Worm (Caenorhabditis elegans) whole organism, L1 larva: ENCODE measurements around the gene ZK632.2.
A peak's percentile ranks its signal among the peaks of the same experiment; 100 is the strongest.

Experiments
- C16A3.4 ChIP-seq: fragments of 150-350 bp; optimal IDR thresholded peaks from 2 replicates; lab custom pipeline; 2014; ENCODE audit warnings: missing biosample characterization, missing genetic modification characterization
- F16B12.6 ChIP-seq: fragments of 150-350 bp; optimal IDR thresholded peaks from 2 replicates; lab custom pipeline; 2014; ENCODE audit warnings: missing biosample characterization, missing genetic modification characterization
- Y116A8C.19 ChIP-seq: sonication (generic microtip); optimal IDR thresholded peaks from 2 replicates; lab custom pipeline; 2016; ENCODE audit warnings: missing compliant biosample characterization, missing genetic modification characterization, borderline replicate concordance
- aly-2 ChIP-seq: fragments of 150-350 bp; optimal IDR thresholded peaks from 2 replicates; lab custom pipeline; 2014; ENCODE audit warnings: missing biosample characterization, missing genetic modification characterization
- blmp-1 ChIP-seq: fragments of 150-350 bp; optimal IDR thresholded peaks from 2 replicates; lab custom pipeline; 2014; ENCODE audit warnings: missing biosample characterization, missing genetic modification characterization
- ceh-63 ChIP-seq: fragments of 200-800 bp; sonication (Bioruptor generic); optimal IDR thresholded peaks from 2 replicates; lab custom pipeline; 2018; ENCODE audit warnings: mild to moderate bottlenecking, missing genetic modification characterization, missing compliant biosample characterization
- ceh-8 ChIP-seq: fragments of 200-800 bp; sonication (Bioruptor generic); optimal IDR thresholded peaks from 2 replicates; lab custom pipeline; 2018; ENCODE audit warnings: mild to moderate bottlenecking, missing genetic modification characterization, moderate library complexity, missing compliant biosample characterization
- ceh-88 ChIP-seq: fragments of 200-800 bp; sonication (Bioruptor generic); IDR thresholded peaks from 2 replicates; pipeline ENCODE4 v1.3.6; 2022; ENCODE audit warnings: missing genetic modification characterization, missing compliant biosample characterization
- ceh-90 ChIP-seq: sonication (generic microtip); optimal IDR thresholded peaks from 2 replicates; lab custom pipeline; 2016; ENCODE audit warnings: missing genetic modification characterization, missing compliant biosample characterization
- ces-1 ChIP-seq: fragments of 150-350 bp; optimal IDR thresholded peaks from 2 replicates; lab custom pipeline; 2014; ENCODE audit warnings: missing biosample characterization, missing genetic modification reagents, missing genetic modification characterization
- efl-1 ChIP-seq, 4 experiments: fragments of 150-350 bp; optimal IDR thresholded peaks in 3 of 4; peaks in 1 of 4; 1 replicate in 1 of 4; 2 replicates in 3 of 4; lab custom pipeline; 2014; ENCODE audit warnings: missing biosample characterization in 2 of 4, missing genetic modification characterization in 2 of 4, missing genetic modification reagents in 2 of 4
- efl-3 ChIP-seq: fragments of 200-800 bp; sonication (Bioruptor generic); optimal IDR thresholded peaks from 2 replicates; lab custom pipeline; 2018; ENCODE audit warnings: mild to moderate bottlenecking, missing genetic modification characterization, missing compliant biosample characterization
- egl-13 ChIP-seq: sonication (generic microtip); optimal IDR thresholded peaks from 2 replicates; lab custom pipeline; 2016; ENCODE audit warnings: missing genotype, missing genetic modification reagents, missing genetic modification characterization, missing compliant biosample characterization
- egl-27 ChIP-seq, 2 experiments: fragments of 150-350 bp in 1 of 2; sonication (generic microtip); optimal IDR thresholded peaks; 3 replicates each; lab custom pipeline; 2017 to 2018; ENCODE audit warnings: missing biosample characterization in 2 of 2, missing genetic modification characterization in 2 of 2, missing genetic modification reagents in 2 of 2
- elt-2 ChIP-seq: sonication (generic microtip); optimal IDR thresholded peaks from 2 replicates; lab custom pipeline; 2016; ENCODE audit warnings: missing genetic modification characterization, mild to moderate bottlenecking, inconsistent platforms, missing compliant biosample characterization, missing genetic modification reagents
- elt-3 ChIP-seq, 6 experiments: fragments of 150-350 bp in 1 of 6; sonication (generic microtip); optimal IDR thresholded peaks; 2 replicates each; lab custom pipeline; 2017 to 2018; ENCODE audit warnings: missing biosample characterization in 6 of 6, missing genetic modification characterization in 6 of 6, inconsistent platforms in 1 of 6
- fkh-10 ChIP-seq: sonication (generic microtip); optimal IDR thresholded peaks from 2 replicates; lab custom pipeline; 2017; ENCODE audit warnings: missing biosample characterization, missing genetic modification reagents, missing genetic modification characterization
- fkh-4 ChIP-seq: sonication (generic microtip); optimal IDR thresholded peaks from 2 replicates; lab custom pipeline; 2016; ENCODE audit warnings: missing compliant biosample characterization, missing genetic modification characterization, borderline replicate concordance
- fkh-8 ChIP-seq: sonication (generic microtip); optimal IDR thresholded peaks from 2 replicates; lab custom pipeline; 2016; ENCODE audit warnings: mild to moderate bottlenecking, missing genetic modification characterization, missing compliant biosample characterization
- hpl-2 ChIP-seq: fragments of 150-350 bp; optimal IDR thresholded peaks from 2 replicates; lab custom pipeline; 2014; ENCODE audit warnings: missing biosample characterization, missing genetic modification reagents, missing genetic modification characterization
- irx-1 ChIP-seq: sonication (generic microtip); optimal IDR thresholded peaks from 2 replicates; lab custom pipeline; 2016; ENCODE audit warnings: missing genetic modification characterization, missing compliant biosample characterization
- jun-1 ChIP-seq: fragments of 150-350 bp; optimal IDR thresholded peaks from 2 replicates; lab custom pipeline; 2014; ENCODE audit warnings: missing biosample characterization, missing genetic modification reagents, missing genetic modification characterization
- lin-13 ChIP-seq: fragments of 150-350 bp; optimal IDR thresholded peaks from 2 replicates; lab custom pipeline; 2014; ENCODE audit warnings: missing biosample characterization, missing genetic modification reagents, missing genetic modification characterization
- lin-14 ChIP-seq: fragments of 200-800 bp; sonication (Bioruptor generic); optimal IDR thresholded peaks from 2 replicates; lab custom pipeline; 2018; ENCODE audit warnings: mild to moderate bottlenecking, missing genetic modification characterization, moderate library complexity, missing compliant biosample characterization
- lir-3 ChIP-seq: sonication (generic microtip); optimal IDR thresholded peaks from 2 replicates; lab custom pipeline; 2016; ENCODE audit warnings: mild to moderate bottlenecking, missing genetic modification characterization, moderate library complexity, missing compliant biosample characterization; ENCODE audit not compliant: poor library complexity
- mdl-1 ChIP-seq, 2 experiments: fragments of 150-350 bp; optimal IDR thresholded peaks; 2 replicates each; lab custom pipeline; 2014 to 2017; ENCODE audit warnings: missing biosample characterization in 2 of 2, missing genetic modification characterization in 2 of 2, inconsistent platforms in 1 of 2
- mef-2 ChIP-seq: fragments of 150-350 bp; optimal IDR thresholded peaks from 2 replicates; lab custom pipeline; 2014; ENCODE audit warnings: missing biosample characterization, missing genetic modification characterization
- mep-1 ChIP-seq: fragments of 150-350 bp; optimal IDR thresholded peaks from 2 replicates; lab custom pipeline; 2014; ENCODE audit warnings: missing biosample characterization, missing genetic modification characterization
- nhr-11 ChIP-seq: fragments of 150-350 bp; optimal IDR thresholded peaks from 2 replicates; lab custom pipeline; 2014; ENCODE audit warnings: missing biosample characterization, missing genetic modification characterization
- nhr-12 ChIP-seq: sonication (generic microtip); optimal IDR thresholded peaks from 2 replicates; lab custom pipeline; 2017; ENCODE audit warnings: missing biosample characterization, missing genetic modification characterization
- nhr-20 ChIP-seq: sonication (generic microtip); optimal IDR thresholded peaks from 2 replicates; lab custom pipeline; 2016; ENCODE audit warnings: mild to moderate bottlenecking, missing genetic modification characterization, missing compliant biosample characterization
- nhr-28 ChIP-seq: fragments of 150-350 bp; optimal IDR thresholded peaks from 2 replicates; lab custom pipeline; 2014; ENCODE audit warnings: missing biosample characterization, missing genetic modification characterization
- nhr-76 ChIP-seq: sonication (generic microtip); optimal IDR thresholded peaks from 2 replicates; lab custom pipeline; 2017; ENCODE audit warnings: missing biosample characterization, missing genetic modification characterization
- nhr-77 ChIP-seq: fragments of 150-350 bp; optimal IDR thresholded peaks from 2 replicates; lab custom pipeline; 2014; ENCODE audit warnings: missing biosample characterization, missing genetic modification characterization
- nhr-84 ChIP-seq: sonication (generic microtip); optimal IDR thresholded peaks from 2 replicates; lab custom pipeline; 2017; ENCODE audit warnings: missing biosample characterization, missing genetic modification characterization
- nhr-90 ChIP-seq: sonication (generic microtip); optimal IDR thresholded peaks from 2 replicates; lab custom pipeline; 2016; ENCODE audit warnings: mild to moderate bottlenecking, missing genetic modification characterization, missing compliant biosample characterization; ENCODE audit not compliant: poor library complexity
- pag-3 ChIP-seq: sonication (generic microtip); optimal IDR thresholded peaks from 2 replicates; lab custom pipeline; 2017; ENCODE audit warnings: missing genetic modification characterization, mild to moderate bottlenecking, missing compliant biosample characterization, antibody characterized with exemption, borderline replicate concordance; ENCODE audit not compliant: insufficient read depth
- pax-3 ChIP-seq: fragments of 200-800 bp; sonication (Bioruptor generic); optimal IDR thresholded peaks from 2 replicates; lab custom pipeline; 2018; ENCODE audit warnings: mild to moderate bottlenecking, missing genetic modification characterization, moderate library complexity, missing compliant biosample characterization
- skn-1 ChIP-seq: fragments of 150-350 bp; optimal IDR thresholded peaks from 2 replicates; lab custom pipeline; 2014; ENCODE audit warnings: missing biosample characterization, missing genetic modification characterization
- snu-23 ChIP-seq: sonication (generic microtip); optimal IDR thresholded peaks from 2 replicates; lab custom pipeline; 2016; ENCODE audit warnings: missing genetic modification characterization, missing compliant biosample characterization
- sox-4 ChIP-seq: sonication (generic microtip); optimal IDR thresholded peaks from 2 replicates; lab custom pipeline; 2016; ENCODE audit warnings: missing genetic modification characterization, missing compliant biosample characterization
- sptf-1 ChIP-seq: fragments of 150-350 bp; optimal IDR thresholded peaks from 2 replicates; lab custom pipeline; 2014; ENCODE audit warnings: missing biosample characterization, missing genetic modification characterization
- unc-86 ChIP-seq: sonication (generic microtip); optimal IDR thresholded peaks from 2 replicates; lab custom pipeline; 2016; ENCODE audit warnings: missing genetic modification characterization, missing compliant biosample characterization
- unc-98 ChIP-seq: fragments of 200-800 bp; sonication (Bioruptor generic); IDR thresholded peaks from 2 replicates; pipeline ENCODE4 v1.3.6; 2022; ENCODE audit warnings: missing genetic modification characterization, missing compliant biosample characterization
- xbp-1 ChIP-seq: sonication (generic microtip); optimal IDR thresholded peaks from 2 replicates; lab custom pipeline; 2016; ENCODE audit warnings: missing genetic modification characterization, missing compliant biosample characterization
- zag-1 ChIP-seq: fragments of 150-350 bp; optimal IDR thresholded peaks from 2 replicates; lab custom pipeline; 2014; ENCODE audit warnings: missing biosample characterization, missing genetic modification characterization
- zip-4 ChIP-seq: fragments of 200-800 bp; sonication (Bioruptor generic); optimal IDR thresholded peaks from 2 replicates; lab custom pipeline; 2018; ENCODE audit warnings: mild to moderate bottlenecking, missing genetic modification characterization, moderate library complexity, missing compliant biosample characterization
- ztf-11 ChIP-seq, 2 experiments: sonication (generic microtip); optimal IDR thresholded peaks; 2 replicates each; lab custom pipeline; 2016 to 2017; ENCODE audit warnings: missing genetic modification characterization in 2 of 2, missing biosample characterization in 1 of 2, missing compliant biosample characterization in 1 of 2
- ztf-4 ChIP-seq: fragments of 150-350 bp; optimal IDR thresholded peaks from 2 replicates; lab custom pipeline; 2014; ENCODE audit warnings: missing biosample characterization, missing genetic modification characterization

ZK632.2 gene

DNA sequence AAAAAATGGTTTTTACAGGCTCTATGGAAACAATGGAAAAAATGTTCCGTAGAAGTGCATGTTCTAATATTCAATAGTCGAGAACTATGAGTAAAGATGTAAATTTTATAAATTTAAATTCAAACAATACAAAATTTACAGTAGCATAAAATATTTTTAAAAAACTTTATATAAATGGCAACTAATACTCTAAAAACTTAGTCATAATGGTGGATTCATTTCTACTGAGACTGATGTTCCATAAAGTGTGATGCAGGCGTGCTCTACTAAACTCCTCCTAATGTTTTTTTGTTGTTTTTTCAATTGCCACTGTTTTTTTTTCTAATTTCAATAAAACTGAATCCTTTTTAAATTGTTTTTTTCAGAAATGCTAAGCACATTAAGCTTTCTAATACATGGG, 9.3 kb downstream of the ZK632.2 start, which contains the start of gene gtap-2 (continued):
- TF ChIP-seq snu-23 (peak; percentile 9), ces-1 (no peak), fkh-10 (GFP tag; lab: Kevin White, UChicago) (no peak), nhr-11 (tag; lab: Kevin White, UChicago) (no peak), mef-2 (tag; lab: Kevin White, UChicago) (no peak), elt-3 (tag; optimal IDR thresholded peaks at IDR 0.05; lab: Kevin White, UChicago) (no peak), nhr-76 (no peak), ceh-63 (GFP tag; lab: Kevin White, UChicago) (no peak), nhr-20 (tag; lab: Kevin White, UChicago) (peak; percentile 12), unc-98 (GFP tag; lab: Robert Waterston, UW) (peak; percentile 38; the same call in 1 of the 2 replicates), elt-2 (tag; lab: Kevin White, UChicago) (no peak), sptf-1 (tag; lab: Kevin White, UChicago) (no peak), lin-14 (GFP tag; lab: Kevin White, UChicago) (peak; percentile 21), irx-1 (tag; lab: Kevin White, UChicago) (no peak), nhr-28 (tag; lab: Kevin White, UChicago) (no peak), pax-3 (tag; lab: Kevin White, UChicago) (peak; percentile 61), mdl-1 (tag; optimal IDR thresholded peaks at IDR 0.05; lab: Kevin White, UChicago) (no peak), efl-3 (no peak), skn-1 (peak; percentile 33), egl-27 (tag; optimal IDR thresholded peaks at IDR 0.05; lab: Kevin White, UChicago) (no peak), zag-1 (no peak), nhr-12 (tag; lab: Kevin White, UChicago) (no peak), F16B12.6 (tag; lab: Kevin White, UChicago) (no peak), lin-13 (GFP tag; lab: Kevin White, UChicago) (no peak), ceh-8 (GFP tag; lab: Kevin White, UChicago) (no peak), lir-3 (peak; percentile 25), fkh-8 (peak; percentile 47), hpl-2 (GFP tag; lab: Kevin White, UChicago) (no peak), nhr-84 (tag; lab: Kevin White, UChicago) (no peak), nhr-77 (no peak), aly-2 (no peak), pag-3 (no peak), efl-1 (optimal IDR thresholded peaks at IDR 0.05; lab: Kevin White, UChicago) (peak; percentile 17 to 27), efl-1 (GFP tag; optimal IDR thresholded peaks at IDR 0.05 in 1 of 2; lab: Kevin White, UChicago) (no peak), nhr-90 (tag; lab: Kevin White, UChicago) (peak; percentile 10)

DNA sequence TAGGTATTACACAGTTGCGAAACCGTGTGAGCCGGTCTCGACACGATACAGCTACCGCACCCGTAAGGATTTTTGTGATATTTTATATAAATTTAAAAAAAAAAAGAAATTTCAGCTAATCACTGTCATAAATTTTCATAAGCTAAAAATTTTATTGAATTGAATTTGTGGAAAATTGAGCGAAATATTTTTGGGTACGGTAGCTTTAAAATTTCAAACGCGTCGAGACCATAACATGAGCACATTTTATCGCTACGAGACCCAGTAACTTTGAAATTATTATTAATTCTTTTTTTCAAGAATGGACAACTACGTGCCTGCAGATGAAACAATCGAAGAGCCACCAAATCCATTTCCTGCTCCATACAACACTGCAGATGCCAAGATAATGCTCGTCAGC, 14.2 kb downstream of the ZK632.2 start, which contains the start of gene ZK632.14:
Gene ZK632.14, plus strand, starts transcription at position 301 of the 400 bp plus-strand sequence.
- TF ChIP-seq pag-3 (no peak), pax-3 (tag; lab: Kevin White, UChicago) (no peak), jun-1 (tag; lab: Kevin White, UChicago) (no peak), mep-1 (no peak), Y116A8C.19 (no peak), nhr-84 (tag; lab: Kevin White, UChicago) (no peak), ceh-88 (GFP tag; lab: Robert Waterston, UW) (no peak), sox-4 (no peak), nhr-76 (no peak), ceh-90 (tag; lab: Kevin White, UChicago) (no peak), nhr-12 (tag; lab: Kevin White, UChicago) (no peak)

DNA sequence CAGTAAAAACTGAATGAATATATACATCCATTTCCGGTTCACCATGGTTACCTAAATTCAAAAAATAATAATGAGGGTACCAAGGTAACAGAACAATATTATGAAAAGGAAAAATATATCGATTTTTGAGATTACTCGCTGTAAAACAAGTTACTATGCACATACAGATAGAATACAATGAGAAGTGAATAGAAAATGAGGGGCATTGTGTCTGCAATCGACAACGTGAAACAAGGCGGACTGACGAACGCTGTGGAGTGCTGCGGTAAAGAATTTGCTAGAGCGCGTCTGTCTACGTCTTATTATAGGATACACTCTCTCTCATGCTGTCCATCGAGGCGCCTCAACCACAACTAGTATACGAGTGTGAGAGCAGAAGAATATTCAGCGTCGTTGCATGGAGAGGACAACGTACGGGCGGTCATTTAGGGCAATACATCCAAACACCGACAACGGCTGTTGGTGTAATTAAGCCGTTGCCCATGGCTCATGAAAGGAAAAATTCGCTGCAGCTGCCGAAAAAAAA, 18.2 kb downstream of the ZK632.2 start, which contains the start of gene cnx-1:
Gene cnx-1, minus strand, starts transcription at position 51 of the 526 bp plus-strand sequence.
- TF ChIP-seq fkh-8 (peak; percentile 36), fkh-4 (tag; lab: Kevin White, UChicago) (no peak), zag-1 (no peak), unc-86 (tag; lab: Kevin White, UChicago) (no peak), skn-1 (no peak), nhr-90 (tag; lab: Kevin White, UChicago) (no peak), lir-3 (no peak), zip-4 (GFP tag; lab: Kevin White, UChicago) (no peak), ztf-11 (tag; optimal IDR thresholded peaks at IDR 0.05; lab: Kevin White, UChicago) (no peak), xbp-1 (tag; lab: Kevin White, UChicago) (no peak), egl-13 (tag; lab: Kevin White, UChicago) (no peak), ceh-63 (GFP tag; lab: Kevin White, UChicago) (no peak), snu-23 (peak; percentile 39), pax-3 (tag; lab: Kevin White, UChicago) (no peak), ztf-4 (tag; lab: Kevin White, UChicago) (no peak), ces-1 (no peak), fkh-10 (GFP tag; lab: Kevin White, UChicago) (no peak), blmp-1 (tag; lab: Kevin White, UChicago) (no peak), C16A3.4 (tag; lab: Kevin White, UChicago) (no peak)
